Worm (Caenorhabditis elegans) whole organism, L1 larva: Measurements from ENCODE around the gene osgn-1.

Source experiments
- C04F5.9 ChIP-seq: sonication (generic microtip); optimal IDR thresholded peaks from 2 replicates; lab custom pipeline; 2016; ENCODE audit warnings: missing genetic modification characterization, missing compliant biosample characterization
- C16A3.4 ChIP-seq: fragments of 150-350 bp; optimal IDR thresholded peaks from 2 replicates; lab custom pipeline; 2014; ENCODE audit warnings: missing biosample characterization, missing genetic modification characterization
- F16B12.6 ChIP-seq: fragments of 150-350 bp; optimal IDR thresholded peaks from 2 replicates; lab custom pipeline; 2014; ENCODE audit warnings: missing biosample characterization, missing genetic modification characterization
- Y116A8C.19 ChIP-seq: sonication (generic microtip); optimal IDR thresholded peaks from 2 replicates; lab custom pipeline; 2016; ENCODE audit warnings: missing compliant biosample characterization, missing genetic modification characterization, borderline replicate concordance
- alr-1 ChIP-seq: fragments of 200-800 bp; sonication (Bioruptor generic); optimal IDR thresholded peaks from 2 replicates; lab custom pipeline; 2018; ENCODE audit warnings: borderline replicate concordance, mild to moderate bottlenecking, missing genetic modification characterization, missing compliant biosample characterization
- aly-2 ChIP-seq: fragments of 150-350 bp; optimal IDR thresholded peaks from 2 replicates; lab custom pipeline; 2014; ENCODE audit warnings: missing biosample characterization, missing genetic modification characterization
- ama-1 ChIP-seq: fragments of 150-350 bp; optimal IDR thresholded peaks from 2 replicates; lab custom pipeline; 2014
- ceh-63 ChIP-seq: fragments of 200-800 bp; sonication (Bioruptor generic); optimal IDR thresholded peaks from 2 replicates; lab custom pipeline; 2018; ENCODE audit warnings: mild to moderate bottlenecking, missing genetic modification characterization, missing compliant biosample characterization
- ceh-82 ChIP-seq, 3 experiments: fragments of 150-350 bp in 1 of 3; sonication (generic microtip) in 2 of 3; optimal IDR thresholded peaks; 2 replicates each; lab custom pipeline; 2014 to 2017; ENCODE audit warnings: missing biosample characterization in 3 of 3, missing genetic modification characterization in 3 of 3
- ceh-88 ChIP-seq: fragments of 200-800 bp; sonication (Bioruptor generic); IDR thresholded peaks from 2 replicates; pipeline ENCODE4 v1.3.6; 2022; ENCODE audit warnings: missing genetic modification characterization, missing compliant biosample characterization
- ceh-90 ChIP-seq: sonication (generic microtip); optimal IDR thresholded peaks from 2 replicates; lab custom pipeline; 2016; ENCODE audit warnings: missing genetic modification characterization, missing compliant biosample characterization
- ces-1 ChIP-seq: fragments of 150-350 bp; optimal IDR thresholded peaks from 2 replicates; lab custom pipeline; 2014; ENCODE audit warnings: missing biosample characterization, missing genetic modification reagents, missing genetic modification characterization
- dpl-1 ChIP-seq, 3 experiments: fragments of 150-350 bp in 2 of 3; sonication (generic microtip) in 1 of 3; optimal IDR thresholded peaks; 2 replicates each; lab custom pipeline; 2014 to 2017; ENCODE audit warnings: missing biosample characterization in 3 of 3, missing genetic modification characterization in 3 of 3, missing genetic modification reagents in 3 of 3
- dsc-1 ChIP-seq: sonication (generic microtip); optimal IDR thresholded peaks from 2 replicates; lab custom pipeline; 2016; ENCODE audit warnings: mild to moderate bottlenecking, missing genetic modification characterization, missing compliant biosample characterization
- efl-1 ChIP-seq, 4 experiments: fragments of 150-350 bp; optimal IDR thresholded peaks in 3 of 4; peaks in 1 of 4; 1 replicate in 1 of 4; 2 replicates in 3 of 4; lab custom pipeline; 2014; ENCODE audit warnings: missing biosample characterization in 2 of 4, missing genetic modification characterization in 2 of 4, missing genetic modification reagents in 2 of 4
- efl-3 ChIP-seq: fragments of 200-800 bp; sonication (Bioruptor generic); optimal IDR thresholded peaks from 2 replicates; lab custom pipeline; 2018; ENCODE audit warnings: mild to moderate bottlenecking, missing genetic modification characterization, missing compliant biosample characterization
- egl-13 ChIP-seq: sonication (generic microtip); optimal IDR thresholded peaks from 2 replicates; lab custom pipeline; 2016; ENCODE audit warnings: missing genotype, missing genetic modification reagents, missing genetic modification characterization, missing compliant biosample characterization
- fkh-8 ChIP-seq: sonication (generic microtip); optimal IDR thresholded peaks from 2 replicates; lab custom pipeline; 2016; ENCODE audit warnings: mild to moderate bottlenecking, missing genetic modification characterization, missing compliant biosample characterization
- fos-1 ChIP-seq: fragments of 150-350 bp; optimal IDR thresholded peaks from 2 replicates; lab custom pipeline; 2014; ENCODE audit warnings: missing biosample characterization, missing genetic modification characterization
- grh-1 ChIP-seq: fragments of 200-800 bp; sonication (Bioruptor generic); IDR thresholded peaks from 2 replicates; pipeline ENCODE4 v1.3.6; 2022; ENCODE audit warnings: missing genetic modification reagents, missing genetic modification characterization, missing compliant biosample characterization
- hlh-4 ChIP-seq: sonication (generic microtip); optimal IDR thresholded peaks from 2 replicates; lab custom pipeline; 2016; ENCODE audit warnings: mild to moderate bottlenecking, missing genetic modification characterization, missing compliant biosample characterization
- hpl-2 ChIP-seq: fragments of 150-350 bp; optimal IDR thresholded peaks from 2 replicates; lab custom pipeline; 2014; ENCODE audit warnings: missing biosample characterization, missing genetic modification reagents, missing genetic modification characterization
- irx-1 ChIP-seq: sonication (generic microtip); optimal IDR thresholded peaks from 2 replicates; lab custom pipeline; 2016; ENCODE audit warnings: missing genetic modification characterization, missing compliant biosample characterization
- jun-1 ChIP-seq: fragments of 150-350 bp; optimal IDR thresholded peaks from 2 replicates; lab custom pipeline; 2014; ENCODE audit warnings: missing biosample characterization, missing genetic modification reagents, missing genetic modification characterization
- lin-14 ChIP-seq: fragments of 200-800 bp; sonication (Bioruptor generic); optimal IDR thresholded peaks from 2 replicates; lab custom pipeline; 2018; ENCODE audit warnings: mild to moderate bottlenecking, missing genetic modification characterization, moderate library complexity, missing compliant biosample characterization
- lir-3 ChIP-seq: sonication (generic microtip); optimal IDR thresholded peaks from 2 replicates; lab custom pipeline; 2016; ENCODE audit warnings: mild to moderate bottlenecking, missing genetic modification characterization, moderate library complexity, missing compliant biosample characterization; ENCODE audit not compliant: poor library complexity
- mab-9 ChIP-seq: fragments of 200-800 bp; sonication (Bioruptor generic); IDR thresholded peaks from 2 replicates; pipeline ENCODE4 v1.3.6; 2022; ENCODE audit warnings: missing genetic modification reagents, missing genetic modification characterization, missing compliant biosample characterization
- mdl-1 ChIP-seq, 2 experiments: fragments of 150-350 bp; optimal IDR thresholded peaks; 2 replicates each; lab custom pipeline; 2014 to 2017; ENCODE audit warnings: missing biosample characterization in 2 of 2, missing genetic modification characterization in 2 of 2, inconsistent platforms in 1 of 2
- nhr-11 ChIP-seq: fragments of 150-350 bp; optimal IDR thresholded peaks from 2 replicates; lab custom pipeline; 2014; ENCODE audit warnings: missing biosample characterization, missing genetic modification characterization
- nhr-12 ChIP-seq: sonication (generic microtip); optimal IDR thresholded peaks from 2 replicates; lab custom pipeline; 2017; ENCODE audit warnings: missing biosample characterization, missing genetic modification characterization
- nhr-19 ChIP-seq: fragments of 200-800 bp; sonication (Bioruptor generic); conservative IDR thresholded peaks from 2 replicates; pipeline ENCODE4 v1.3.6; 2022; ENCODE audit warnings: missing genetic modification characterization, missing compliant biosample characterization
- nhr-237 ChIP-seq: fragments of 150-350 bp; optimal IDR thresholded peaks from 2 replicates; lab custom pipeline; 2014; ENCODE audit warnings: missing biosample characterization, missing genetic modification characterization
- nhr-28 ChIP-seq: fragments of 150-350 bp; optimal IDR thresholded peaks from 2 replicates; lab custom pipeline; 2014; ENCODE audit warnings: missing biosample characterization, missing genetic modification characterization
- nhr-47 ChIP-seq: sonication (generic microtip); optimal IDR thresholded peaks from 2 replicates; lab custom pipeline; 2016; ENCODE audit warnings: mild to moderate bottlenecking, missing genetic modification characterization, moderate library complexity, missing compliant biosample characterization
- nhr-71 ChIP-seq: sonication (generic microtip); optimal IDR thresholded peaks from 2 replicates; lab custom pipeline; 2016; ENCODE audit warnings: mild to moderate bottlenecking, missing genetic modification characterization, moderate library complexity, missing compliant biosample characterization
- nhr-76 ChIP-seq: sonication (generic microtip); optimal IDR thresholded peaks from 2 replicates; lab custom pipeline; 2017; ENCODE audit warnings: missing biosample characterization, missing genetic modification characterization
- nhr-77 ChIP-seq: fragments of 150-350 bp; optimal IDR thresholded peaks from 2 replicates; lab custom pipeline; 2014; ENCODE audit warnings: missing biosample characterization, missing genetic modification characterization
- nhr-84 ChIP-seq: sonication (generic microtip); optimal IDR thresholded peaks from 2 replicates; lab custom pipeline; 2017; ENCODE audit warnings: missing biosample characterization, missing genetic modification characterization
- nhr-90 ChIP-seq: sonication (generic microtip); optimal IDR thresholded peaks from 2 replicates; lab custom pipeline; 2016; ENCODE audit warnings: mild to moderate bottlenecking, missing genetic modification characterization, missing compliant biosample characterization; ENCODE audit not compliant: poor library complexity
- pax-3 ChIP-seq: fragments of 200-800 bp; sonication (Bioruptor generic); optimal IDR thresholded peaks from 2 replicates; lab custom pipeline; 2018; ENCODE audit warnings: mild to moderate bottlenecking, missing genetic modification characterization, moderate library complexity, missing compliant biosample characterization
- rnt-1 ChIP-seq: sonication (generic microtip); optimal IDR thresholded peaks from 2 replicates; lab custom pipeline; 2016; ENCODE audit warnings: mild to moderate bottlenecking, missing genetic modification characterization, moderate library complexity, missing compliant biosample characterization
- skn-1 ChIP-seq: fragments of 150-350 bp; optimal IDR thresholded peaks from 2 replicates; lab custom pipeline; 2014; ENCODE audit warnings: missing biosample characterization, missing genetic modification characterization
- sox-4 ChIP-seq: sonication (generic microtip); optimal IDR thresholded peaks from 2 replicates; lab custom pipeline; 2016; ENCODE audit warnings: missing genetic modification characterization, missing compliant biosample characterization
- sup-37 ChIP-seq: fragments of 200-800 bp; sonication (Bioruptor generic); optimal IDR thresholded peaks from 2 replicates; lab custom pipeline; 2018; ENCODE audit warnings: mild to moderate bottlenecking, missing genetic modification characterization, missing compliant biosample characterization
- tbx-2 ChIP-seq: sonication (generic microtip); optimal IDR thresholded peaks from 2 replicates; lab custom pipeline; 2016; ENCODE audit warnings: missing genetic modification characterization, missing compliant biosample characterization
- unc-130 ChIP-seq: fragments of 150-350 bp; optimal IDR thresholded peaks from 2 replicates; lab custom pipeline; 2017; ENCODE audit warnings: missing biosample characterization, missing genetic modification characterization, inconsistent platforms
- unc-30 ChIP-seq: sonication (generic microtip); optimal IDR thresholded peaks from 2 replicates; lab custom pipeline; 2017; ENCODE audit warnings: missing biosample characterization, missing genetic modification characterization
- unc-86 ChIP-seq: sonication (generic microtip); optimal IDR thresholded peaks from 2 replicates; lab custom pipeline; 2016; ENCODE audit warnings: missing genetic modification characterization, missing compliant biosample characterization
- unc-98 ChIP-seq: fragments of 200-800 bp; sonication (Bioruptor generic); IDR thresholded peaks from 2 replicates; pipeline ENCODE4 v1.3.6; 2022; ENCODE audit warnings: missing genetic modification characterization, missing compliant biosample characterization
- xbp-1 ChIP-seq: sonication (generic microtip); optimal IDR thresholded peaks from 2 replicates; lab custom pipeline; 2016; ENCODE audit warnings: missing genetic modification characterization, missing compliant biosample characterization
- zag-1 ChIP-seq: fragments of 150-350 bp; optimal IDR thresholded peaks from 2 replicates; lab custom pipeline; 2014; ENCODE audit warnings: missing biosample characterization, missing genetic modification characterization
- zip-4 ChIP-seq: fragments of 200-800 bp; sonication (Bioruptor generic); optimal IDR thresholded peaks from 2 replicates; lab custom pipeline; 2018; ENCODE audit warnings: mild to moderate bottlenecking, missing genetic modification characterization, moderate library complexity, missing compliant biosample characterization

osgn-1 gene

ce11 chrIV:4171531-4172163 lies 35.5 kb upstream of the osgn-1 start, which contains the start of the genes K08D10.13 and rnp-2:
TSS of gene K08D10.13 (minus strand) at chrIV:4171581.
TSS of gene rnp-2 (plus strand) at chrIV:4172076.
- TF ChIP-seq nhr-76 (tag; lab: Kevin White, UChicago) (no peak), ceh-88 (GFP tag; lab: Robert Waterston, UW) (no peak), hpl-2 (GFP tag; lab: Kevin White, UChicago) (no peak), zip-4 (GFP tag; lab: Kevin White, UChicago) (no peak), ces-1 (GFP tag; lab: Kevin White, UChicago) (no peak), egl-13 (tag; lab: Kevin White, UChicago) (peak; percentile 18), hlh-4 (tag; lab: Kevin White, UChicago) (no peak), dsc-1 (tag; lab: Kevin White, UChicago) (no peak), grh-1 (no peak), nhr-84 (tag; lab: Kevin White, UChicago) (no peak), lin-14 (GFP tag; lab: Kevin White, UChicago) (peak; percentile 60), unc-30 (no peak), xbp-1 (tag; lab: Kevin White, UChicago) (peak; percentile 59), dpl-1 (GFP tag; optimal IDR thresholded peaks at IDR 0.05; lab: Kevin White, UChicago) (peak; percentile 46 to 75 (median 56)), ama-1 (lab: Kevin White, UChicago) (no peak), lir-3 (tag; lab: Kevin White, UChicago) (no peak), fos-1 (tag; lab: Kevin White, UChicago) (no peak), nhr-28 (tag; lab: Kevin White, UChicago) (no peak), irx-1 (tag; lab: Kevin White, UChicago) (peak; percentile 61), Y116A8C.19 (tag; lab: Kevin White, UChicago) (no peak), unc-130 (tag; lab: Kevin White, UChicago) (peak; percentile 22), sup-37 (no peak), skn-1 (tag; lab: Kevin White, UChicago) (no peak), ceh-63 (no peak), alr-1 (no peak), mab-9 (GFP tag; lab: Robert Waterston, UW) (no peak), nhr-12 (tag; lab: Kevin White, UChicago) (no peak), C04F5.9 (tag; lab: Kevin White, UChicago) (peak; percentile 16), nhr-237 (tag; lab: Kevin White, UChicago) (no peak), ceh-90 (tag; lab: Kevin White, UChicago) (peak; percentile 79), pax-3 (tag; lab: Kevin White, UChicago) (no peak), nhr-19 (GFP tag; lab: Robert Waterston, UW) (no peak; the same call in 1 of the 2 replicates), nhr-11 (tag; lab: Kevin White, UChicago) (no peak), fkh-8 (tag; lab: Kevin White, UChicago) (peak; percentile 25), C16A3.4 (tag; lab: Kevin White, UChicago) (peak; percentile 28), unc-98 (GFP tag; lab: Robert Waterston, UW) (no peak), nhr-71 (tag; lab: Kevin White, UChicago) (peak; percentile 69), efl-3 (GFP tag; lab: Kevin White, UChicago) (no peak), jun-1 (tag; lab: Kevin White, UChicago) (no peak), sox-4 (tag; lab: Kevin White, UChicago) (peak; percentile 27), mdl-1 (tag; optimal IDR thresholded peaks at IDR 0.05; lab: Kevin White, UChicago) (no peak), efl-1 (optimal IDR thresholded peaks at IDR 0.05; lab: Kevin White, UChicago) (peak; percentile 59 to 70), efl-1 (GFP tag; optimal IDR thresholded peaks at IDR 0.05 in 1 of 2; lab: Kevin White, UChicago) (peak; percentile 72 to 94), nhr-47 (tag; lab: Kevin White, UChicago) (peak; percentile 66), zag-1 (no peak), F16B12.6 (peak; percentile 52), nhr-77 (tag; lab: Kevin White, UChicago) (no peak), unc-86 (tag; lab: Kevin White, UChicago) (no peak), nhr-90 (tag; lab: Kevin White, UChicago) (peak; percentile 59), aly-2 (tag; lab: Kevin White, UChicago) (no peak), rnt-1 (tag; lab: Kevin White, UChicago) (peak; percentile 88), tbx-2 (peak; percentile 60), ceh-82 (tag; optimal IDR thresholded peaks at IDR 0.05; lab: Kevin White, UChicago) (peak; percentile 45 to 67 (median 58))
